Worm (Caenorhabditis elegans) whole organism, young adult: ENCODE results near the gene F59A7.7.

Source experiments
- C06A6.2 ChIP-seq: fragments of 200-800 bp; sonication (Bioruptor generic); conservative IDR thresholded peaks from 2 replicates; pipeline ENCODE4 v1.3.6; 2022; ENCODE audit warnings: missing genetic modification characterization, missing compliant biosample characterization
- C17E4.6 ChIP-seq: fragments of 200-800 bp; sonication (Bioruptor generic); IDR thresholded peaks from 2 replicates; pipeline ENCODE4 v1.3.6; 2022; ENCODE audit warnings: missing genetic modification reagents, missing genetic modification characterization, missing compliant biosample characterization
- D2030.7 ChIP-seq: fragments of 200-800 bp; sonication (Bioruptor generic); IDR thresholded peaks from 2 replicates; pipeline ENCODE4 v1.3.6; 2022; ENCODE audit warnings: missing genetic modification reagents, missing genetic modification characterization, missing compliant biosample characterization
- F23B12.7 ChIP-seq: sonication (generic microtip); optimal IDR thresholded peaks from 2 replicates; lab custom pipeline; 2017; ENCODE audit warnings: missing genetic modification characterization, mild to moderate bottlenecking, missing compliant biosample characterization, antibody characterized with exemption, moderate library complexity; ENCODE audit not compliant: insufficient read depth
- F37B4.10 ChIP-seq: fragments of 200-800 bp; sonication (Bioruptor generic); IDR thresholded peaks from 2 replicates; pipeline ENCODE4 v1.3.6; 2022; ENCODE audit warnings: missing genetic modification characterization, missing compliant biosample characterization
- F52B5.7 ChIP-seq: sonication (generic microtip); optimal IDR thresholded peaks from 2 replicates; lab custom pipeline; 2016; ENCODE audit warnings: mild to moderate bottlenecking, missing genetic modification characterization, missing compliant biosample characterization
- K12H6.12 ChIP-seq: fragments of 200-800 bp; sonication (Bioruptor generic); optimal IDR thresholded peaks from 2 replicates; lab custom pipeline; 2018; ENCODE audit warnings: mild to moderate bottlenecking, missing genetic modification characterization, missing compliant biosample characterization
- Y53F4B.3 ChIP-seq: fragments of 200-800 bp; sonication (Bioruptor generic); IDR thresholded peaks from 2 replicates; pipeline ENCODE4 v1.3.6; 2022; ENCODE audit warnings: missing genetic modification reagents, missing genetic modification characterization, missing compliant biosample characterization
- aptf-3 ChIP-seq: fragments of 200-800 bp; sonication (Bioruptor generic); IDR thresholded peaks from 2 replicates; pipeline ENCODE4 v1.3.6; 2022; ENCODE audit warnings: missing genetic modification characterization, missing compliant biosample characterization
- attf-3 ChIP-seq: fragments of 200-800 bp; sonication (Bioruptor generic); conservative IDR thresholded peaks from 2 replicates; pipeline ENCODE4 v1.3.6; 2022; ENCODE audit warnings: missing genetic modification reagents, missing genetic modification characterization, missing compliant biosample characterization
- attf-6 ChIP-seq: fragments of 200-800 bp; sonication (Bioruptor generic); IDR thresholded peaks from 2 replicates; pipeline ENCODE4 v1.3.6; 2022; ENCODE audit warnings: missing genetic modification reagents, missing genetic modification characterization, missing compliant biosample characterization
- bed-2 ChIP-seq: fragments of 200-800 bp; sonication (Bioruptor generic); IDR thresholded peaks from 2 replicates; pipeline ENCODE4 v1.3.6; 2022; ENCODE audit warnings: missing genetic modification reagents, missing genetic modification characterization, missing compliant biosample characterization
- ccch-3 ChIP-seq: fragments of 200-800 bp; sonication (Bioruptor generic); optimal IDR thresholded peaks from 2 replicates; lab custom pipeline; 2018; ENCODE audit warnings: mild to moderate bottlenecking, missing genetic modification characterization, missing compliant biosample characterization
- cebp-2 ChIP-seq: fragments of 200-800 bp; sonication (Bioruptor generic); IDR thresholded peaks from 2 replicates; pipeline ENCODE4 v1.3.6; 2022; ENCODE audit warnings: missing genetic modification characterization, missing compliant biosample characterization
- ceh-100 ChIP-seq: fragments of 200-800 bp; sonication (Bioruptor generic); IDR thresholded peaks from 2 replicates; pipeline ENCODE4 v1.3.6; 2022; ENCODE audit warnings: missing genetic modification reagents, missing genetic modification characterization, missing compliant biosample characterization
- ceh-58 ChIP-seq: fragments of 200-800 bp; sonication (Bioruptor generic); IDR thresholded peaks from 2 replicates; pipeline ENCODE4 v1.3.6; 2022; ENCODE audit warnings: missing genetic modification characterization, missing compliant biosample characterization
- efl-1 ChIP-seq: fragments of 150-350 bp; optimal IDR thresholded peaks from 2 replicates; lab custom pipeline; 2014; ENCODE audit warnings: missing biosample characterization, missing genetic modification reagents, missing genetic modification characterization
- hlh-26 ChIP-seq: fragments of 200-800 bp; sonication (Bioruptor generic); conservative IDR thresholded peaks from 2 replicates; pipeline ENCODE4 v1.3.6; 2022; ENCODE audit warnings: missing genetic modification reagents, missing genetic modification characterization, missing compliant biosample characterization
- hmg-20 ChIP-seq: fragments of 200-800 bp; sonication (Bioruptor generic); IDR thresholded peaks from 2 replicates; pipeline ENCODE4 v1.3.6; 2022; ENCODE audit warnings: missing genetic modification reagents, missing genetic modification characterization, missing compliant biosample characterization
- lag-1 ChIP-seq: fragments of 200-800 bp; sonication (Bioruptor generic); IDR thresholded peaks from 2 replicates; pipeline ENCODE4 v1.3.6; 2022; ENCODE audit warnings: missing genetic modification reagents, missing genetic modification characterization, missing compliant biosample characterization
- lsy-27 ChIP-seq: sonication (generic microtip); optimal IDR thresholded peaks from 2 replicates; lab custom pipeline; 2017; ENCODE audit warnings: missing genetic modification characterization, mild to moderate bottlenecking, missing compliant biosample characterization, antibody characterized with exemption, missing genotype, borderline replicate concordance; ENCODE audit not compliant: insufficient read depth
- madf-3 ChIP-seq: fragments of 200-800 bp; sonication (Bioruptor generic); IDR thresholded peaks from 2 replicates; pipeline ENCODE4 v1.3.6; 2022; ENCODE audit warnings: missing genetic modification reagents, missing genetic modification characterization, missing compliant biosample characterization
- mcd-1 ChIP-seq: fragments of 200-800 bp; sonication (Bioruptor generic); IDR thresholded peaks from 2 replicates; pipeline ENCODE4 v1.3.6; 2022; ENCODE audit warnings: missing genetic modification reagents, missing genetic modification characterization, missing compliant biosample characterization
- mel-28 ChIP-seq: sonication (generic microtip); optimal IDR thresholded peaks from 2 replicates; lab custom pipeline; 2016; ENCODE audit warnings: borderline replicate concordance, mild to moderate bottlenecking, missing genetic modification characterization, missing compliant biosample characterization
- mxl-1 ChIP-seq: sonication (generic microtip); optimal IDR thresholded peaks from 2 replicates; lab custom pipeline; 2016; ENCODE audit warnings: missing genetic modification characterization, missing compliant biosample characterization
- nfya-2 ChIP-seq: fragments of 200-800 bp; sonication (Bioruptor generic); IDR thresholded peaks from 2 replicates; pipeline ENCODE4 v1.3.6; 2022; ENCODE audit warnings: missing genetic modification reagents, missing genetic modification characterization, missing compliant biosample characterization
- nfyb-1 ChIP-seq: fragments of 200-800 bp; sonication (Bioruptor generic); IDR thresholded peaks from 2 replicates; pipeline ENCODE4 v1.3.6; 2022; ENCODE audit warnings: missing genetic modification reagents, missing genetic modification characterization, missing compliant biosample characterization
- nhr-27 ChIP-seq: fragments of 200-800 bp; sonication (Bioruptor generic); optimal IDR thresholded peaks from 2 replicates; lab custom pipeline; 2018; ENCODE audit warnings: mild to moderate bottlenecking, missing genetic modification characterization, moderate library complexity, missing compliant biosample characterization
- pha-4 ChIP-seq: fragments of 150-350 bp; sonication (generic microtip); optimal IDR thresholded peaks from 2 replicates; lab custom pipeline; 2014; ENCODE audit warnings: missing biosample characterization, missing genetic modification reagents, missing genetic modification characterization
- sea-2 ChIP-seq: fragments of 200-800 bp; sonication (Bioruptor generic); IDR thresholded peaks from 2 replicates; pipeline ENCODE4 v1.3.6; 2022; ENCODE audit warnings: missing genetic modification characterization, missing compliant biosample characterization
- tlf-1 ChIP-seq: fragments of 200-800 bp; sonication (Bioruptor generic); optimal IDR thresholded peaks from 2 replicates; lab custom pipeline; 2018; ENCODE audit warnings: mild to moderate bottlenecking, missing genetic modification characterization, missing compliant biosample characterization
- unc-130 ChIP-seq: sonication (generic microtip); optimal IDR thresholded peaks from 2 replicates; lab custom pipeline; 2016; ENCODE audit warnings: missing genetic modification reagents, missing genetic modification characterization, missing compliant biosample characterization
- zfh-2 ChIP-seq: fragments of 200-800 bp; sonication (Bioruptor generic); conservative IDR thresholded peaks from 2 replicates; pipeline ENCODE4 v1.3.6; 2022; ENCODE audit warnings: missing genetic modification reagents, missing genetic modification characterization, missing compliant biosample characterization
- ztf-18 ChIP-seq: sonication (generic microtip); optimal IDR thresholded peaks from 2 replicates; lab custom pipeline; 2016; ENCODE audit warnings: missing genotype, mild to moderate bottlenecking, missing genetic modification characterization, missing compliant biosample characterization
- ztf-22 ChIP-seq: fragments of 200-800 bp; sonication (Bioruptor generic); optimal IDR thresholded peaks from 2 replicates; lab custom pipeline; 2018; ENCODE audit warnings: mild to moderate bottlenecking, missing genetic modification characterization, moderate library complexity, missing compliant biosample characterization
- ztf-6 ChIP-seq: fragments of 200-800 bp; sonication (Bioruptor generic); IDR thresholded peaks from 2 replicates; pipeline ENCODE4 v1.3.6; 2022; ENCODE audit warnings: missing genetic modification reagents, missing genetic modification characterization, missing compliant biosample characterization

The F59A7.7 gene

DNA sequence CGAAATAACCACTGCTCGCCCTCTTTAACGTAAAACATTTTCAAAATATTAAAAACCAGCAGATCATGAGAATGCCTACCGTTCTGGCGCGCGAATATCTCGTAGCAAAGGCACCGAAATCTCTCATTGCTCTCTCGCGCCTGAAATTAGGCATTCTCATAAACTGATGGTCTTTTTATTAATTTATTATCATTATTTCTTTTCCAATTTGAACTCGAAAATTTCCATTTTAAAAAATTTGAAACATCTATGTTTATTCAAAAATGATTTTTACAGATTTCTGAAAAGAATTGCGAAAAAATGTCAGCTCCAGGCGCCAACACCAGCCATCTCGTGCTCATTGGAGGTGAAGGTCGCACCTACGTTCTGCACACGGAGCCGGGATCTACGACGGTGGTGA is 18.0 kb downstream of the F59A7.7 start, which contains the start of gene F59A7.12:
TSS of gene F59A7.12 (plus strand) at position 301 of the 400 bp plus-strand sequence.
- TF ChIP-seq F52B5.7 (no peak), hlh-26 (GFP tag; lab: Robert Waterston, UW) (no peak), mcd-1 (GFP tag; lab: Robert Waterston, UW) (no peak), unc-130 (GFP tag; lab: Kevin White, UChicago) (no peak), lag-1 (GFP tag; lab: Robert Waterston, UW) (no peak), F23B12.7 (tag; lab: Kevin White, UChicago) (no peak), K12H6.12 (no peak), Y53F4B.3 (GFP tag; lab: Robert Waterston, UW) (no peak), F37B4.10 (GFP tag; lab: Robert Waterston, UW) (no peak), aptf-3 (GFP tag; lab: Robert Waterston, UW) (no peak)

DNA sequence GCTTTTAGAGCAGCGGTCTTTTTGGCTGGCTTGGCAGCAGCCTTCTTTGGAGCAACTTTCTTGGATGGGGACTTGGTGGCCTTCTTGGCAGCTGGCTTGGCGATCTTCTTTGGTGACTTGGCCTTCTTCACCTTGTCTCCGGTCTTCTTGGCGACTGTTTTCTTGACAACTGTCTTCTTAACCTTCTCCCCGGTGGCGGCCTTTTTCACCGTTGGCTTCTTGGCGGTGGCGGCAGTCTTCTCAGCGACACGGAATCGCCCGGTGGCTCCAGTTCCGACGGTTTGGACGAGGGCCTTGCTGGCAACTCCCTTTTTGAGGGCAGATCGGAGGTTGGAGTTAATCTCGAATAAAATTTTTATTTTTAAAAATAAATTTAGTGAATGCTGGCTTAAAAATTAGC is 18.8 kb downstream of the F59A7.7 start:
- TF ChIP-seq madf-3 (GFP tag; lab: Robert Waterston, UW) (0 out of 2 replicates have a peak, but pooled peaks have one; percentile 51), zfh-2 (GFP tag; lab: Robert Waterston, UW) (peak; percentile 46; the same call in 1 of the 2 replicates), ztf-18 (tag; lab: Kevin White, UChicago) (no peak)

DNA sequence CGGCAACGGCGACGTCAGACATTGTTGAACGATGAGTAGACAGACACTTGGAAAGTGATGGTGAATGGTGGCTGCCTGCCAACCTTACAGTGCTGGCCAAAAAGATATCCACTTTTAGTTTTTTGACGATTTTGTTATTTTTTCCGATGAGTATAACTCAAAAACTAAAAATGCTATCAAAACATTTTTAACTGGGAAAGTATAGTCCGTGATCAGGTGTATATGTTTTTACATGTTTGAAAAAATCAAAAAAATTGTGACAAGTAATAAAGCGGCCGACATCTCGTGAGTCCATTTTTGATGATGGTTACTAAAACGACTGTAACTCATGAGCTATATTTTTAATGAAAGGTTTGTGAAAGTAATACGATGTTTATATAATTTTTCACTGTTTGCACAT is 19.6 kb downstream of the F59A7.7 start, which contains the start of gene hil-6:
TSS of gene hil-6 (minus strand) at position 101 of the 400 bp plus-strand sequence.
- no peak for TF ChIP-seq mel-28 (tag; lab: Kevin White, UChicago)
- no peak for TF ChIP-seq F23B12.7 (tag; lab: Kevin White, UChicago)
- TF ChIP-seq lsy-27 (tag; lab: Kevin White, UChicago): no peak
- TF ChIP-seq ceh-58 (GFP tag; lab: Robert Waterston, UW): no peak

DNA sequence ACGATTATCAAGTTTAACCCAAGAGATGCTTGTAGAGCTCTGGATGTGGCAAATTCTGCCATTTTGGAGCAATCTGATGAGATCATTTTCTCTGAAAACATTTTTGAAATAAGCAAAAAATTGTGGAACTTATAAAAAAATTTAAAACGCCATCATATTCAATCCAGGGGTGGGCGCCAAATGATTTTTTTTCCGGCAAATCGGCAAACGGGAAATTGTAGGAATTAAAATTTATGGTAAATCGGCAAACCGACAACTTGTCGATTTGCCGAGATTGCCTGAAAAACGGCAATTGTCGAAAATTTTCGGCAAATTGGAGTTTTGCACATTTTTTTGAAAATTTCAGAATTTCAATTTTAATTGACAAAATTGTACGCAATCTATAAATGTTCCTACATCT is 23.7 kb downstream of the F59A7.7 start, which contains the start of gene srab-23:
TSS of gene srab-23 (minus strand) at position 101 of the 400 bp plus-strand sequence.
- TF ChIP-seq pha-4 (tag; lab: Kevin White, UChicago) (no peak), ceh-100 (GFP tag; lab: Robert Waterston, UW) (no peak), bed-2 (no peak), nfya-2 (GFP tag; lab: Robert Waterston, UW) (no peak), madf-3 (GFP tag; lab: Robert Waterston, UW) (no peak), attf-6 (GFP tag; lab: Robert Waterston, UW) (no peak), efl-1 (GFP tag; lab: Kevin White, UChicago) (no peak), C17E4.6 (GFP tag; lab: Robert Waterston, UW) (no peak), mxl-1 (no peak), tlf-1 (GFP tag; lab: Kevin White, UChicago) (no peak), attf-3 (GFP tag; lab: Robert Waterston, UW) (no peak), F23B12.7 (tag; lab: Kevin White, UChicago) (no peak), nhr-27 (tag; lab: Kevin White, UChicago) (no peak), ztf-6 (GFP tag; lab: Robert Waterston, UW) (no peak), cebp-2 (GFP tag; lab: Robert Waterston, UW) (no peak)

DNA sequence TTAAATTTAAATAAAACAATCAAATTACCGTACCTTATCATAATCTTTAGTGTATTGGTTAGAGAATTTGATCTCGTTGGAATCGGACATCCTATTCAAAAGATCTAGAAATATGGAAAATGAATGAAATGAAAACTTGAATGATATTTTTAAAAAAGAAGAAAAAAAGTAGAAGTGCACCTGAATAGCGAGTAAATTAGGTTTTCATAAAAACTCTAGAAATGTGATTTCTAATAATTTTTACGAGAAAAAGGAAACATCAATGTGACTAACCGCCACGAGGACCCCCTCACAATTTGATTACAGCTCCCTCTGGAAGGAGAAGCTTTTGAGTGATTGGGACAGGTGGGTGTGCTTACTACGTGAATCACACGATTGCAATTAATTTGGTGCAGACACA is 34.1 kb downstream of the F59A7.7 start, which contains the start of gene Y40B10A.5:
TSS of gene Y40B10A.5 (minus strand) at position 101 of the 400 bp plus-strand sequence.
- TF ChIP-seq hmg-20 (GFP tag; lab: Robert Waterston, UW) (no peak), ztf-22 (no peak), nfyb-1 (no peak), ccch-3 (no peak), C06A6.2 (GFP tag; lab: Robert Waterston, UW) (no peak), D2030.7 (GFP tag; lab: Robert Waterston, UW) (no peak), F52B5.7 (no peak), sea-2 (GFP tag; lab: Robert Waterston, UW) (no peak)
